Worm (Caenorhabditis elegans) whole organism, L4 larva: ENCODE data around the gene F46F3.3.

Source experiments
- F10B5.3 ChIP-seq: sonication (generic microtip); optimal IDR thresholded peaks from 2 replicates; lab custom pipeline; 2016; ENCODE audit warnings: mild to moderate bottlenecking, missing genetic modification characterization, missing compliant biosample characterization
- F44E2.7 ChIP-seq: fragments of 200-800 bp; sonication (Bioruptor generic); IDR thresholded peaks from 2 replicates; pipeline ENCODE4 v2.1.2; 2022; ENCODE audit warnings: missing genetic modification characterization, missing compliant biosample characterization
- T20F7.1 ChIP-seq: fragments of 200-800 bp; sonication (Bioruptor generic); optimal IDR thresholded peaks from 2 replicates; lab custom pipeline; 2018; ENCODE audit warnings: mild to moderate bottlenecking, missing genetic modification characterization, missing compliant biosample characterization
- Y105C5A.15 ChIP-seq: fragments of 200-800 bp; sonication (Bioruptor generic); IDR thresholded peaks from 2 replicates; pipeline ENCODE4 v1.3.6; 2022; ENCODE audit warnings: missing genetic modification characterization, missing compliant biosample characterization
- Y48G9A.11 ChIP-seq: fragments of 200-800 bp; sonication (Bioruptor generic); IDR thresholded peaks from 2 replicates; pipeline ENCODE4 v1.3.6; 2022; ENCODE audit warnings: missing genetic modification reagents, missing genetic modification characterization, missing compliant biosample characterization
- aha-1 ChIP-seq: fragments of 150-350 bp; peaks from one replicate; lab custom pipeline; 2014; ENCODE audit warnings: missing biosample characterization, missing genetic modification characterization
- aly-2 ChIP-seq: sonication (generic microtip); optimal IDR thresholded peaks from 2 replicates; lab custom pipeline; 2018; ENCODE audit warnings: missing biosample characterization, missing genetic modification characterization
- ama-1 ChIP-seq: fragments of 150-350 bp; optimal IDR thresholded peaks from 2 replicates; lab custom pipeline; 2014; ENCODE audit warnings: inconsistent platforms, mixed read lengths
- arid-1 ChIP-seq: fragments of 200-800 bp; sonication (Bioruptor generic); conservative IDR thresholded peaks from 2 replicates; pipeline ENCODE4 v1.3.6; 2022; ENCODE audit warnings: missing genetic modification reagents, missing genetic modification characterization, missing compliant biosample characterization
- ceh-28 ChIP-seq: fragments of 150-350 bp; optimal IDR thresholded peaks from 2 replicates; lab custom pipeline; 2014; ENCODE audit warnings: missing biosample characterization, missing genetic modification reagents, missing genetic modification characterization
- ceh-32 ChIP-seq: sonication (generic microtip); optimal IDR thresholded peaks from 2 replicates; lab custom pipeline; 2016; ENCODE audit warnings: mild to moderate bottlenecking, missing genetic modification characterization, missing compliant biosample characterization; ENCODE audit not compliant: poor library complexity
- ceh-62 ChIP-seq: sonication (generic microtip); optimal IDR thresholded peaks from 2 replicates; lab custom pipeline; 2017; ENCODE audit warnings: missing biosample characterization, missing genetic modification characterization
- daf-16 ChIP-seq, 3 experiments: sonication (generic microtip); optimal IDR thresholded peaks; 2 replicates each; lab custom pipeline; 2016 to 2017; ENCODE audit warnings: missing genetic modification characterization in 3 of 3, missing genetic modification reagents in 3 of 3, mild to moderate bottlenecking in 2 of 3, missing compliant biosample characterization in 2 of 3, missing biosample characterization in 1 of 3, moderate library complexity in 1 of 3
- daf-19 ChIP-seq: fragments of 200-800 bp; sonication (Bioruptor generic); conservative IDR thresholded peaks from 2 replicates; pipeline ENCODE4 v1.3.6; 2022; ENCODE audit warnings: missing genetic modification characterization, missing compliant biosample characterization
- daf-8 ChIP-seq: fragments of 200-800 bp; sonication (Bioruptor generic); IDR thresholded peaks from 2 replicates; pipeline ENCODE4 v1.3.6; 2022; ENCODE audit warnings: missing genetic modification characterization, missing compliant biosample characterization
- dmd-6 ChIP-seq: fragments of 200-800 bp; sonication (Bioruptor generic); IDR thresholded peaks from 2 replicates; pipeline ENCODE4 v1.3.6; 2022; ENCODE audit warnings: missing genetic modification reagents, missing genetic modification characterization, missing compliant biosample characterization
- dpl-1 ChIP-seq: fragments of 150-350 bp; optimal IDR thresholded peaks from 2 replicates; lab custom pipeline; 2014; ENCODE audit warnings: missing biosample characterization, missing genetic modification reagents, missing genetic modification characterization
- hif-1 ChIP-seq, 2 experiments: sonication (generic microtip); optimal IDR thresholded peaks; 2 replicates each; lab custom pipeline; 2016 to 2017; ENCODE audit warnings: missing compliant biosample characterization in 2 of 2, missing genetic modification characterization in 2 of 2, missing genetic modification reagents in 2 of 2, missing genotype in 2 of 2, mild to moderate bottlenecking in 1 of 2
- hlh-11 ChIP-seq: fragments of 200-800 bp; sonication (Bioruptor generic); optimal IDR thresholded peaks from 2 replicates; lab custom pipeline; 2018; ENCODE audit warnings: mild to moderate bottlenecking, missing genetic modification characterization, missing compliant biosample characterization
- hlh-30 ChIP-seq: sonication (generic microtip); optimal IDR thresholded peaks from 2 replicates; lab custom pipeline; 2017; ENCODE audit warnings: antibody characterized with exemption, mild to moderate bottlenecking, missing genetic modification characterization, missing compliant biosample characterization; ENCODE audit not compliant: insufficient read depth
- hmg-1.1 ChIP-seq: fragments of 200-800 bp; sonication (Bioruptor generic); IDR thresholded peaks from 2 replicates; pipeline ENCODE4 v1.3.6; 2022; ENCODE audit warnings: missing genetic modification reagents, missing genetic modification characterization, missing compliant biosample characterization
- jun-1 ChIP-seq: fragments of 150-350 bp; optimal IDR thresholded peaks from 2 replicates; lab custom pipeline; 2014; ENCODE audit warnings: missing biosample characterization, missing genetic modification reagents, missing genetic modification characterization
- lin-29 ChIP-seq: fragments of 200-800 bp; sonication (Bioruptor generic); IDR thresholded peaks from 2 replicates; pipeline ENCODE4 v1.3.6; 2022; ENCODE audit warnings: missing genetic modification reagents, missing genetic modification characterization, missing compliant biosample characterization
- lin-38 ChIP-seq: fragments of 200-800 bp; sonication (Bioruptor generic); IDR thresholded peaks from 2 replicates; pipeline ENCODE4 v1.3.6; 2022; ENCODE audit warnings: missing genetic modification reagents, missing genetic modification characterization, missing compliant biosample characterization
- lsy-2 ChIP-seq, 2 experiments: fragments of 150-350 bp in 1 of 2; sonication (generic microtip) in 1 of 2; optimal IDR thresholded peaks; 2 replicates each; lab custom pipeline; 2014 to 2017; ENCODE audit warnings: missing biosample characterization in 2 of 2, missing genetic modification characterization in 2 of 2
- madf-5 ChIP-seq, 2 experiments: fragments of 200-800 bp; sonication (Bioruptor generic); IDR thresholded peaks; 2 replicates each; pipeline ENCODE4 v1.3.6; 2022; ENCODE audit warnings: missing compliant biosample characterization in 2 of 2, missing genetic modification characterization in 2 of 2
- madf-9 ChIP-seq: fragments of 200-800 bp; sonication (Bioruptor generic); conservative IDR thresholded peaks from 2 replicates; pipeline ENCODE4 v1.3.6; 2022; ENCODE audit warnings: missing genetic modification reagents, missing genetic modification characterization, missing compliant biosample characterization
- mep-1 ChIP-seq: fragments of 150-350 bp; sonication (generic microtip); optimal IDR thresholded peaks from 3 replicates; lab custom pipeline; 2014; ENCODE audit warnings: missing biosample characterization, missing genetic modification characterization
- mxl-2 ChIP-seq: fragments of 200-800 bp; sonication (Bioruptor generic); conservative IDR thresholded peaks from 2 replicates; pipeline ENCODE4 v1.3.6; 2022; ENCODE audit warnings: missing genetic modification reagents, missing genetic modification characterization, missing compliant biosample characterization
- nhr-102 ChIP-seq: sonication (generic microtip); optimal IDR thresholded peaks from 2 replicates; lab custom pipeline; 2016; ENCODE audit warnings: mild to moderate bottlenecking, missing genetic modification characterization, moderate library complexity, missing compliant biosample characterization
- nhr-11 ChIP-seq: fragments of 150-350 bp; optimal IDR thresholded peaks from 2 replicates; lab custom pipeline; 2014; ENCODE audit warnings: missing biosample characterization, missing genetic modification characterization
- nhr-25 ChIP-seq: sonication (generic microtip); optimal IDR thresholded peaks from 2 replicates; lab custom pipeline; 2017; ENCODE audit warnings: missing genetic modification characterization, mild to moderate bottlenecking, missing compliant biosample characterization, antibody characterized with exemption, moderate library complexity, borderline replicate concordance; ENCODE audit not compliant: insufficient read depth
- nhr-28 ChIP-seq: fragments of 150-350 bp; optimal IDR thresholded peaks from 2 replicates; lab custom pipeline; 2014; ENCODE audit warnings: missing biosample characterization, missing genetic modification characterization
- nhr-48 ChIP-seq: sonication (generic microtip); optimal IDR thresholded peaks from 2 replicates; lab custom pipeline; 2016; ENCODE audit warnings: mild to moderate bottlenecking, missing genetic modification characterization, missing compliant biosample characterization
- nhr-6 ChIP-seq: fragments of 150-350 bp; optimal IDR thresholded peaks from 2 replicates; lab custom pipeline; 2014; ENCODE audit warnings: missing biosample characterization, missing genetic modification characterization
- php-3 ChIP-seq: fragments of 200-800 bp; sonication (Bioruptor generic); IDR thresholded peaks from 2 replicates; pipeline ENCODE4 v1.3.6; 2022; ENCODE audit warnings: missing genetic modification reagents, missing genetic modification characterization, missing compliant biosample characterization
- pqm-1 ChIP-seq: sonication (generic microtip); optimal IDR thresholded peaks from 2 replicates; lab custom pipeline; 2017; ENCODE audit warnings: missing biosample characterization, missing genetic modification characterization
- rbr-2 ChIP-seq: sonication (generic microtip); optimal IDR thresholded peaks from 2 replicates; lab custom pipeline; 2016; ENCODE audit warnings: missing genotype, missing genetic modification characterization, missing compliant biosample characterization
- set-16 ChIP-seq: fragments of 200-800 bp; sonication (Bioruptor generic); IDR thresholded peaks from 2 replicates; pipeline ENCODE4 v1.3.6; 2022; ENCODE audit warnings: missing genetic modification reagents, missing genetic modification characterization, missing compliant biosample characterization
- snpc-1.2 ChIP-seq: fragments of 200-800 bp; sonication (Bioruptor generic); IDR thresholded peaks from 2 replicates; pipeline ENCODE4 v1.3.6; 2022; ENCODE audit warnings: missing genetic modification reagents, missing genetic modification characterization, missing compliant biosample characterization
- spr-1 ChIP-seq: sonication (generic microtip); optimal IDR thresholded peaks from 2 replicates; lab custom pipeline; 2016; ENCODE audit warnings: mild to moderate bottlenecking, missing genetic modification characterization, missing compliant biosample characterization
- unc-130 ChIP-seq: sonication (generic microtip); optimal IDR thresholded peaks from 2 replicates; lab custom pipeline; 2016; ENCODE audit warnings: missing genetic modification reagents, missing genetic modification characterization, missing compliant biosample characterization
- zfp-3 ChIP-seq: fragments of 200-800 bp; sonication (Bioruptor generic); conservative IDR thresholded peaks from 2 replicates; pipeline ENCODE4 v1.3.6; 2022; ENCODE audit warnings: missing genetic modification reagents, missing genetic modification characterization, missing compliant biosample characterization
- zip-2 ChIP-seq: fragments of 150-350 bp; optimal IDR thresholded peaks from 2 replicates; lab custom pipeline; 2014; ENCODE audit warnings: missing biosample characterization, missing genetic modification characterization

The F46F3.3 gene

DNA sequence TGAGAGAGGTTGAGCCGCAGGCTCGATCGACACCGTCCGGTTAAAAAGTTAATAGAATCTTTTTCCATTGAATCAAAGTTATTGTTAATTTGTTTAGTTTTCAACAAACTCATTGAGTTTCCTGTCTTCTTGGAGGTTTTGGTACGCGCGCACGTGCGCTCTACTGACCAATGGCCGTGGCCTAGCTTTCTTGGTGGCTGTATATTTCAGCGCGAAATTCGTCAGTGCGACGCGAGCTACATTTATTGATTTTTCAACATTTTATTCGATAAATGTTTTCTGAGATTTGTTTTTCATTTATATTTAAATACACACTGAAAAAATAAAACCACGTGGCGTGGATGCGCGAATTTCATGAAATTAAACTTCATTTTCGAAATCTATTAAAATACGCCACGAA, 23.1 kb upstream of the F46F3.3 start, which contains the start of gene bir-1 (continued):
- TF ChIP-seq hlh-30 (peak; percentile 72), Y105C5A.15 (no peak), lsy-2 (tag; optimal IDR thresholded peaks at IDR 0.05; lab: Kevin White, UChicago) (peak in 1 of 2 experiments; percentile 73), unc-130 (GFP tag; lab: Kevin White, UChicago) (peak; percentile 88), nhr-25 (tag; lab: Kevin White, UChicago) (peak; percentile 31), hlh-11 (tag; lab: Kevin White, UChicago) (peak; percentile 41), lin-38 (GFP tag; lab: Robert Waterston, UW) (peak; percentile 83), nhr-28 (tag; lab: Kevin White, UChicago) (peak; percentile 50), F10B5.3 (tag; lab: Kevin White, UChicago) (no peak), hmg-1.1 (GFP tag; lab: Robert Waterston, UW) (peak; percentile 53; the same call in 1 of the 2 replicates), mxl-2 (GFP tag; lab: Robert Waterston, UW) (no peak), lin-29 (GFP tag; lab: Robert Waterston, UW) (no peak), ama-1 (lab: Kevin White, UChicago) (no peak), madf-9 (GFP tag; lab: Robert Waterston, UW) (no peak)

ce11 chrV:11645244-11645643, 22.0 kb upstream of the F46F3.3 start, which contains the start of gene skp-1:
Gene skp-1 (plus strand): TSS chrV:11645481.
- TF ChIP-seq Y48G9A.11 (GFP tag; lab: Robert Waterston, UW) (no peak), ceh-32 (tag; lab: Kevin White, UChicago) (no peak), aha-1 (tag; lab: Kevin White, UChicago) (peak; percentile 98)

- TF ChIP-seq php-3 (GFP tag; lab: Robert Waterston, UW) (peak; percentile 54; the same call in 1 of the 2 replicates), mep-1 (tag; lab: Kevin White, UChicago) (no peak), nhr-28 (tag; lab: Kevin White, UChicago) (peak; percentile 49), Y105C5A.15 (no peak), nhr-25 (tag; lab: Kevin White, UChicago) (no peak), daf-19 (no peak), jun-1 (tag; lab: Kevin White, UChicago) (no peak), dmd-6 (peak; percentile 72), T20F7.1 (GFP tag; lab: Kevin White, UChicago) (no peak), snpc-1.2 (no peak), dpl-1 (GFP tag; lab: Kevin White, UChicago) (no peak), aha-1 (tag; lab: Kevin White, UChicago) (peak; percentile 46), ceh-28 (no peak), hlh-11 (tag; lab: Kevin White, UChicago) (peak; percentile 49), hif-1 (tag; optimal IDR thresholded peaks at IDR 0.05; lab: Kevin White, UChicago) (no peak), hlh-30 (no peak), pqm-1 (tag; lab: Kevin White, UChicago) (peak; percentile 20), F44E2.7 (no peak), nhr-102 (tag; lab: Kevin White, UChicago) (no peak)
Observed at ce11 chrV:11647821-11648220, 19.5 kb upstream of the F46F3.3 start.

- no peak for TF ChIP-seq nhr-6 (tag; lab: Kevin White, UChicago)
- TF ChIP-seq hlh-30 = peak; percentile 45
- TF ChIP-seq rbr-2 (tag; lab: Kevin White, UChicago) = no peak
- TF ChIP-seq mxl-2 (GFP tag; lab: Robert Waterston, UW) = no peak
- no peak for TF ChIP-seq zfp-3 (GFP tag; lab: Robert Waterston, UW)
- TF ChIP-seq daf-8 (GFP tag; lab: Robert Waterston, UW) = no peak
- TF ChIP-seq nhr-11 (tag; lab: Kevin White, UChicago) = no peak
- TF ChIP-seq set-16 (GFP tag; lab: Robert Waterston, UW) = no peak
- no peak for TF ChIP-seq spr-1
- no peak for TF ChIP-seq arid-1 (GFP tag; lab: Robert Waterston, UW)
- no peak for TF ChIP-seq ceh-62 (tag; lab: Kevin White, UChicago)
- TF ChIP-seq nhr-25 (tag; lab: Kevin White, UChicago) = no peak
- TF ChIP-seq madf-9 (GFP tag; lab: Robert Waterston, UW) = no peak
- peak; percentile 18 for TF ChIP-seq nhr-48 (tag; lab: Kevin White, UChicago)
- no peak for TF ChIP-seq madf-5 (GFP tag; IDR thresholded peaks at IDR 0.05; lab: Robert Waterston, UW)
- TF ChIP-seq aly-2 (tag; lab: Kevin White, UChicago) = no peak
- TF ChIP-seq daf-16 (GFP tag; optimal IDR thresholded peaks at IDR 0.05; lab: Kevin White, UChicago) = no peak
- peak; percentile 77 for TF ChIP-seq daf-16 (tag; optimal IDR thresholded peaks at IDR 0.05; lab: Kevin White, UChicago)
- TF ChIP-seq daf-19 = no peak
- TF ChIP-seq lin-29 (GFP tag; lab: Robert Waterston, UW) = no peak
- TF ChIP-seq hmg-1.1 (GFP tag; lab: Robert Waterston, UW) = no peak
- TF ChIP-seq zip-2 (tag; lab: Kevin White, UChicago) = no peak
Observed at ce11 chrV:11648435-11648834, 18.8 kb upstream of the F46F3.3 start.
